Worm (Caenorhabditis elegans) whole organism, early embryonic: ENCODE measurements around the gene F09E10.7.

Experiments
- F13C5.2 ChIP-seq: sonication (generic microtip); optimal IDR thresholded peaks from 2 replicates; lab custom pipeline; 2017; ENCODE audit warnings: mild to moderate bottlenecking, missing genetic modification characterization, inconsistent platforms, missing compliant biosample characterization
- aly-1 ChIP-seq: sonication (generic microtip); optimal IDR thresholded peaks from 2 replicates; lab custom pipeline; 2016; ENCODE audit warnings: missing genetic modification characterization, missing compliant biosample characterization
- ama-1 ChIP-seq: fragments of 150-350 bp; optimal IDR thresholded peaks from 2 replicates; lab custom pipeline; 2014
- ceh-36 ChIP-seq: sonication (generic microtip); optimal IDR thresholded peaks from 2 replicates; lab custom pipeline; 2016; ENCODE audit warnings: missing genetic modification characterization, inconsistent platforms, missing compliant biosample characterization
- ets-7 ChIP-seq: sonication (generic microtip); optimal IDR thresholded peaks from 2 replicates; lab custom pipeline; 2016; ENCODE audit warnings: missing genotype, missing genetic modification characterization, missing compliant biosample characterization
- flt-1 ChIP-seq: fragments of 200-800 bp; sonication (Bioruptor generic); IDR thresholded peaks from 2 replicates; pipeline ENCODE4 v1.3.6; 2022; ENCODE audit warnings: missing genetic modification characterization, missing compliant biosample characterization
- hmg-4 ChIP-seq: fragments of 200-800 bp; sonication (Bioruptor generic); optimal IDR thresholded peaks from 2 replicates; lab custom pipeline; 2018; ENCODE audit warnings: mild to moderate bottlenecking, missing genetic modification characterization, missing compliant biosample characterization
- hnd-1 ChIP-seq: sonication (generic microtip); optimal IDR thresholded peaks from 2 replicates; lab custom pipeline; 2016; ENCODE audit warnings: missing genetic modification characterization, missing compliant biosample characterization
- pes-1 ChIP-seq: fragments of 200-800 bp; sonication (Bioruptor generic); IDR thresholded peaks from 2 replicates; pipeline ENCODE4 v1.3.6; 2022; ENCODE audit warnings: missing genetic modification reagents, missing genetic modification characterization, missing compliant biosample characterization
- scrt-1 ChIP-seq: fragments of 200-800 bp; sonication (Bioruptor generic); IDR thresholded peaks from 2 replicates; pipeline ENCODE4 v1.3.6; 2022; ENCODE audit warnings: missing genetic modification characterization, missing compliant biosample characterization
- tbx-11 ChIP-seq: fragments of 200-800 bp; sonication (Bioruptor generic); IDR thresholded peaks from 2 replicates; pipeline ENCODE4 v1.3.6; 2022; ENCODE audit warnings: missing genetic modification characterization, missing compliant biosample characterization
- tbx-37 ChIP-seq: fragments of 200-800 bp; sonication (Bioruptor generic); conservative IDR thresholded peaks from 2 replicates; pipeline ENCODE4 v1.3.6; 2022; ENCODE audit warnings: missing genetic modification reagents, missing genetic modification characterization, missing compliant biosample characterization
- tra-4 ChIP-seq: sonication (generic microtip); optimal IDR thresholded peaks from 2 replicates; lab custom pipeline; 2017; ENCODE audit warnings: missing genetic modification characterization, missing compliant biosample characterization

DNA sequence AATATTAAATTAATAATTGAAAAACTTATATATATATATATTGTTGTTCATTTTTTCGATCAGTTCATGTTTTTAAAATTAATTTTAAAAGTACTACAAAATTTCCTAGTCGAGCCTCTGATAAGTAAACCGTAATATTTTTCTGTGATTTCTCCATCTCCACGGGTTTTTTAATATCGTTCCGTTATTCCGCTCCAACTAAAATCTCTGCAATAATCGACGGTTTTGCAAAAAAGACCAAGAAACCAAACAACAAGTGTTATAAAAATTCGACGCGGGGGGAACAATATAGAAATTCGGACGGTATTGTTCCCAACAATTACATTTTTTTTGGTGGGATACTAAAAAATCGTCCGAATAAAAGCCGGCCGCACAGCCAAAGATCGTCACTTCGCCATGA is 838 bp upstream of the F09E10.7 start, which contains the start of gene F09E10.1:
- no peak for TF ChIP-seq ets-7 (tag; lab: Kevin White, UChicago)
- no peak for TF ChIP-seq aly-1
- no peak for TF ChIP-seq hnd-1 (tag; lab: Kevin White, UChicago)
- TF ChIP-seq pes-1 = no peak
- TF ChIP-seq ama-1 (lab: Kevin White, UChicago) = no peak
- no peak for TF ChIP-seq tbx-11
- no peak for TF ChIP-seq ceh-36 (tag; lab: Kevin White, UChicago)
- TF ChIP-seq hmg-4 (GFP tag; lab: Kevin White, UChicago) = no peak
- no peak for TF ChIP-seq tbx-37
- no peak for TF ChIP-seq flt-1 (GFP tag; lab: Robert Waterston, UW)
- no peak for TF ChIP-seq F13C5.2 (tag; lab: Kevin White, UChicago)
- TF ChIP-seq scrt-1 (GFP tag; lab: Robert Waterston, UW) = no peak
- no peak for TF ChIP-seq tra-4 (tag; lab: Kevin White, UChicago)
